Fruit fly (Drosophila melanogaster): ENCODE measurements around the gene Stip1.

Stip1 gene

dm6 chr2L:322915-323314 is 28.0 kb downstream of the Stip1 start:
- TF ChIP-seq salr (GFP tag; optimal IDR thresholded peaks at IDR 0.05) (no peak), Hr39 (GFP tag; optimal IDR thresholded peaks at IDR 0.05) (no peak), Hr38 (GFP tag; optimal IDR thresholded peaks at IDR 0.05) (no peak), esn (GFP tag; optimal IDR thresholded peaks at IDR 0.05) (no peak), dac (GFP tag; optimal IDR thresholded peaks at IDR 0.05) (no peak), CG6163 (GFP tag; IDR thresholded peaks at IDR 0.05) (no peak), achi (GFP tag; optimal IDR thresholded peaks at IDR 0.05) (no peak), spab (GFP tag; optimal IDR thresholded peaks at IDR 0.05) (no peak), Eip78C (GFP tag) (no peak), CG11762 (GFP tag; optimal IDR thresholded peaks at IDR 0.05; ENCODE audit: insufficient read depth) (no peak), CG15336 (GFP tag; IDR thresholded peaks at IDR 0.05) (no peak), CG8119 (GFP tag; IDR thresholded peaks at IDR 0.05) (no peak), Ets21C (GFP tag; optimal IDR thresholded peaks at IDR 0.05) (no peak), Gug (GFP tag; IDR thresholded peaks at IDR 0.05) (no peak), Ets96B (tag; optimal IDR thresholded peaks at IDR 0.05) (no peak), CG34406 (GFP tag; optimal IDR thresholded peaks at IDR 0.05) (no peak), CG6276 (GFP tag; optimal IDR thresholded peaks at IDR 0.05) (no peak), CG7368 (GFP tag; optimal IDR thresholded peaks at IDR 0.05) (no peak)

dm6 chr2L:329661-330060 is 34.7 kb downstream of the Stip1 start, which contains the start of gene CG43755:
TSS of gene CG43755 (minus strand) at chr2L:329761.
- TF ChIP-seq dac (GFP tag; optimal IDR thresholded peaks at IDR 0.05) = no peak
- TF ChIP-seq CG34406 (GFP tag; optimal IDR thresholded peaks at IDR 0.05) = no peak
- TF ChIP-seq Eip78C (GFP tag) = no peak
- TF ChIP-seq topi (GFP tag; optimal IDR thresholded peaks at IDR 0.05) = no peak
- TF ChIP-seq lz (GFP tag; optimal IDR thresholded peaks at IDR 0.05) = no peak
- no peak for TF ChIP-seq CG8119 (GFP tag; IDR thresholded peaks at IDR 0.05)
- no peak for TF ChIP-seq CG32006 (GFP tag; optimal IDR thresholded peaks at IDR 0.05)
- no peak for TF ChIP-seq CG11902 (GFP tag; optimal IDR thresholded peaks at IDR 0.05)
- TF ChIP-seq CG15336 (GFP tag; IDR thresholded peaks at IDR 0.05) = no peak
- TF ChIP-seq Smox (GFP tag; optimal IDR thresholded peaks at IDR 0.05) = no peak
- TF ChIP-seq CG10669 (GFP tag; optimal IDR thresholded peaks at IDR 0.05) = no peak
- TF ChIP-seq Hr39 (GFP tag; optimal IDR thresholded peaks at IDR 0.05) = no peak
- TF ChIP-seq Hr4 (GFP tag; optimal IDR thresholded peaks at IDR 0.05) = no peak
- no peak for TF ChIP-seq net (GFP tag; optimal IDR thresholded peaks at IDR 0.05)
- TF ChIP-seq CG9139 (GFP tag; optimal IDR thresholded peaks at IDR 0.05) = no peak
- no peak for TF ChIP-seq CG4318 (GFP tag; optimal IDR thresholded peaks at IDR 0.05)
- TF ChIP-seq salr (GFP tag; optimal IDR thresholded peaks at IDR 0.05) = no peak

dm6 chr2L:332235-332634 is 37.3 kb downstream of the Stip1 start, which contains the start of gene CG31921:
TSS of gene CG31921 (minus strand) at chr2L:332335.
- TF ChIP-seq CG32006 (GFP tag; optimal IDR thresholded peaks at IDR 0.05) = no peak
- no peak for TF ChIP-seq Hr4 (GFP tag; optimal IDR thresholded peaks at IDR 0.05)
- TF ChIP-seq topi (GFP tag; optimal IDR thresholded peaks at IDR 0.05) = no peak
- no peak for TF ChIP-seq cyc (GFP tag; optimal IDR thresholded peaks at IDR 0.05)
- TF ChIP-seq Sox102F (GFP tag; optimal IDR thresholded peaks at IDR 0.05) = no peak
- TF ChIP-seq CG6792 (GFP tag; optimal IDR thresholded peaks at IDR 0.05) = no peak
- TF ChIP-seq CG10669 (GFP tag; optimal IDR thresholded peaks at IDR 0.05) = no peak
- TF ChIP-seq CG8319 (GFP tag; optimal IDR thresholded peaks at IDR 0.05) = no peak
- TF ChIP-seq vri (GFP tag; optimal IDR thresholded peaks at IDR 0.05) = no peak
- TF ChIP-seq esn (GFP tag; optimal IDR thresholded peaks at IDR 0.05) = no peak

- TF ChIP-seq dsx (GFP tag; optimal IDR thresholded peaks at IDR 0.05; ENCODE audit: poor library complexity, severe bottlenecking) (no peak), fd59A (GFP tag; optimal IDR thresholded peaks at IDR 0.05) (no peak), CG10631 (GFP tag; optimal IDR thresholded peaks at IDR 0.05) (no peak), CG1621 (tag; optimal IDR thresholded peaks at IDR 0.05) (no peak), Eip78C (GFP tag) (no peak), CG6808 (GFP tag; optimal IDR thresholded peaks at IDR 0.05) (no peak), Eip93F (GFP tag; optimal IDR thresholded peaks at IDR 0.05) (no peak), CG4318 (GFP tag; optimal IDR thresholded peaks at IDR 0.05) (no peak), Eip75B (GFP tag; optimal IDR thresholded peaks at IDR 0.05) (no peak), CG3032 (tag; optimal IDR thresholded peaks at IDR 0.05) (no peak), Sox15 (GFP tag; optimal IDR thresholded peaks at IDR 0.05) (no peak), OdsH (GFP tag; optimal IDR thresholded peaks at IDR 0.05) (no peak), fd85E (GFP tag; optimal IDR thresholded peaks at IDR 0.05) (no peak)
These were observed 51.9 kb downstream of the Stip1 start for dm6 chr2L:346781-347180.
